Worm (Caenorhabditis elegans): ENCODE results near the gene lyst-1.

DNA sequence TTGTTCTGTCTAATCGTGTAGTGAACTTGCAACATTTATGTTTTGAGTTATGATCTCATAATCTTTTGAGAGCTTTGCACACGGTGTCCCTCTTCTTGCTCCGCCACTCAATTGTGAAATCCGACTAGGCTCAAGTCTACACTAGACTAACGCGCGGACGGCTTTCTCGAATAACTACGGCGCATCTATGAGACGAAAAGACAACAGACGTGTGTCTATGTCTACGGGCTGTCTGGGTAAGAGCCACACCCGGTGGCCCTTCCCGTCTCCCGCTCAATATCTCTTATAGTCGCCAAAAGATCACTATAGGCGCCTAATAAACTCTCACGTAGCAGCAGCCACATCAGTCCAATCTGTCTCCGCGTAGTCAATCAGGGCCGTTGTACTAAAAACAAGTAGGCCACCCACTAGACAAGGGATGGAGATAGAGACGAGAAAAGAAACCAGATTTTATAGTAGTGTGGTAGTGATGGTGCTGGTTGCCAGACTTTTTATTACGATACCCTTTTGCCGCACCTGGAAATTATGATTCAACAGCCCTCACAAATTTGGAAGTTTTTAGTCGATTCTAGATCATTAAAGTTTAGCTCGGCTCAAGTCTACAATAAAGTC lies 34.8 kb upstream of the lyst-1 start:
- TF ChIP-seq sea-2 (GFP tag; optimal IDR thresholded peaks at IDR 0.05) (no peak), nhr-12 (tag; optimal IDR thresholded peaks at IDR 0.05) (no peak)
